Fruit fly (Drosophila melanogaster) ovary, adult (tissue): ENCODE data around the gene fusl.

Experiments used
- CG17801 ChIP-seq: fragments of 200-800 bp; optimal IDR thresholded peaks from 2 replicates; lab custom pipeline; 2019; ENCODE audit warnings: missing biosample characterization, mild to moderate bottlenecking, missing genetic modification characterization, moderate library complexity; ENCODE audit not compliant: partially characterized antibody

fusl gene

dm6 chr2L:5332574-5332973 lies 5.3 kb downstream of the fusl start:
- no peak for TF ChIP-seq CG17801 (GFP tag; lab: Kevin White, UChicago)

DNA sequence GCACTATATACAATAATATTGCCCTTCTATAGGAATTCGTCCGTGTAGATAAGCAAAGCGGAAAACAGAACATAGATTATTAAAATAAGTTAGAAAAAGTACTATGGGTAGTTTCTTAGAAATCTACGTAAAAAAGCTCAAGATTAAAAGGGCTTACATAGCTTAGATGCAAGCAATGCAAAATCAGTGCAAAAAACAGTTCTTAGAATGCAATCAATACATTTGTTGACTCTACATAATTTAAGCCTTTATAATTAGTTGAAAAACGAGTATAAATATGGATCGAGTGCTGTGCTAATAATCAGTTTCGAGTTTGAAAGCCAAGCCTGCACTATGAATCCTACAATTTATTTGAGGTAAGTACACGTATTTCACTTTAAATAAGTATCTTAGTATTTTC lies 8.3 kb downstream of the fusl start, which contains the start of gene TotM:
TotM (plus strand) TSS at position 301 of the 400 bp plus-strand sequence.
- no peak for TF ChIP-seq CG17801 (GFP tag; lab: Kevin White, UChicago)

DNA sequence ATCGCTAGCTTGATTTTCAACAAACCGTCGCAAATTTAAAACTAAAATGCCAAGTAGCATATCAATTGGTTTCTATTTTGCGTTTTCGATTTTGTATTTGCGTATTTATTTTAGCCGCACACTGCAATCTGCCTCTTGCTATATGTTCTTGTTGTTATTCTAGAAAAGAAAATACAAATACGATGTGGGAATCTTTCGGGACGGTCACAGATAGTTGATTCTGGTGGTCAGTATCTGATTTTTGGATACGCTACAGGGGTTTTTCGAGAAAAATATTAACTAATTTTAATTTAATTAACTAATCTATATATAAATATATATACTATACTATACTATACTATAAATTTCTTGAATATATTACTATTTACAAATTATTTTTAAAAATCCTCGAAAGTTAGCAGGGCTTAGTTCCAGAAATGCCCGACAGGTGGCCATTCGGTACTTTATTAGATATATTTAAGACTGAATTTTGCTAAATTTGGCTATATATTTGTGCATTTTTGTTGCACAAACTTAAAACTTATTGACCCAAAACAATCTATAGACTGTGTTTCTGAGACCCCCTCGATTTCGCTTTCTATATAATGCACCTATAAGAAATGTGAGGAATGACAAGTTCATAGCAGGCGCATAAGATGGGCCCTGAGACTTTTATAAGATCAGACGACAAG lies 8.9 kb downstream of the fusl start, which contains the start of gene CG14022:
CG14022 (minus strand) TSS at position 51 of the 671 bp plus-strand sequence.
- TF ChIP-seq CG17801 (GFP tag; lab: Kevin White, UChicago), result no peak

DNA sequence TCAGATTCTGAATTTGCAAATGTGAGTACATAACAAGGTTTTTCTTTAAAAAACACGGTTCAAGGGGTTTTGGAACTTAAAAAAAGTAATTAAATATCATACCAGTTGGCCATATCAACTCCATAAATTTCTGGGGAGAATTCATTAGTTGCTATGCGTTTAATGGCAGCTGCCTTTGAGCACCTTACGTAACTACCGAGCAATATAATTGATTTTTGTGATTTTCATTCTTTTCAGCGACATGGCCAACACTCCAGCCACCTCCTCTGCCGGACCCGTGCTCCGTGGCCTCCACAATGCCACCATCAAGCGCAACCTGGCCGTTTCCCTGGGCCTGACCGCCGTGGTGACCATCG lies 10.6 kb downstream of the fusl start:
- no peak for TF ChIP-seq CG17801 (GFP tag; lab: Kevin White, UChicago)

- TF ChIP-seq CG17801 (GFP tag; lab: Kevin White, UChicago), result peak; percentile 5
Measured at dm6 chr2L:5326414-5327265, 11.2 kb downstream of the fusl start, which contains the start of the genes Ncoa6 and cype. Gene Ncoa6, minus strand, starts transcription at chr2L:5326683. Gene cype, plus strand, starts transcription at chr2L:5327227.

- TF ChIP-seq CG17801 (GFP tag; lab: Kevin White, UChicago), result peak; percentile 88
Measured at dm6 chr2L:5324958-5325850, 12.7 kb downstream of the fusl start.

DNA sequence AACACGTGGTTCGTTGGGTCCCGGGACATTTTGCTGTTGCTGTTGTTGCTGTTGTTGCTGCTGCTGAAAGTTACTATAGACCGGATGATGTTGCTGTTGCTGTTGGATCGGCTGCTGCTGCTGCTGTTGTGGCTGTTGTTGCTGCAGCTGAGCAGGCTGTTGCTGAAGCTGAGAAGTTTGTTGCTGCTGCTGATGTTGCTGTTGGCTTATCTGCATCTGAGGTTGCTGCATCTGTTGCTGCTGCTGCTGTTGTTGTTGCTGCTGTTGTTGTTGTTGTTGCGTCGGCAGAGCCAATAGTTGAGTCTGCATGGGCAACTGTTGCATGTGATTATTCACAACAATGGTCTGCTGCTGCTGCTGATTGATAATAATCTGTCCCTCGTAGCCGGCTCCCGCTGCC lies 16.9 kb downstream of the fusl start:
- no peak for TF ChIP-seq CG17801 (GFP tag; lab: Kevin White, UChicago)

DNA sequence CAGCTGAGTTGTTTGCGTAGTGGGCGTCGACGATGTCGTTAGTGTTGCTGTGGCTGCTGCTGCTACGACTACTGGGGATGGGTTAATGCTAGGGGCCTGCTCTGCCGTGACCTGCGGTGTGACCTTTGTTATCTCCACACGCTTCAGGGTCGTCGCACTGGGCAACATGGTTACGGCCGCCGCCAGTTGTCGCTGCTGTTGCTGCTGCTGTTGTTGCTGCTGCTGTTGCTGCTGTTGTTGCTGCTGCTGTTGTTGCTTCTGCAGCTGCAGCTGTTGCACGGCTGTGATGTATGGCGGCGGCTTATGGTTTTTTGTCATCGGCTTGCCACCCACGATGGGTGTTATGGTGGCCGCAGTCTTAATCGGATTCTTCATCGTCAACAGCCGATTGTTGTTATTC lies 17.8 kb downstream of the fusl start:
- no peak for TF ChIP-seq CG17801 (GFP tag; lab: Kevin White, UChicago)

dm6 chr2L:5314630-5315159 lies 23.2 kb downstream of the fusl start, which contains the start of gene CG14024:
Gene CG14024, minus strand, starts transcription at chr2L:5314895.
- TF ChIP-seq CG17801 (GFP tag; lab: Kevin White, UChicago), result no peak

- no peak for TF ChIP-seq CG17801 (GFP tag; lab: Kevin White, UChicago)
Measured at dm6 chr2L:5309369-5309768, 28.5 kb downstream of the fusl start.

dm6 chr2L:5306373-5306997 lies 31.4 kb downstream of the fusl start:
- no peak for TF ChIP-seq CG17801 (GFP tag; lab: Kevin White, UChicago)

- peak; percentile 46 for TF ChIP-seq CG17801 (GFP tag; lab: Kevin White, UChicago)
Measured at dm6 chr2L:5305240-5305875, 32.5 kb downstream of the fusl start.

DNA sequence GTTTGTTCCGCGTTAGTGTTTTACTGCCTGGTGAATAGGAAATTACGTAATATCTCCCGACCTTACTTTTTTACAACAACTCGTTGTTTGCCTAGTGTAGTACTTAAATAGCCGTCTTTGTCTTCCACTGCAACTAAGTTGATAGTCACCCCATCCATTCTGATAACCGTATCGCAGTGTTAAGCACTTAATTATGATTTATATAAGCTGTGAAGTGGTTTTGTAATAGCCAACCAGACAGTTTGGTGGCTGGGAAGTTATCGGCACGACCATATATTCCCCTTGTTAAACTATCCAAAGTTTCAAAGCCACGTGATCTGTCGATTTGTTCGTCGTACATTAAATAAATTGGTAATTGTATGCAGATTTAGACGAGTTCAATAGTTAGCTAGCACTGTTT lies 33.5 kb downstream of the fusl start:
- TF ChIP-seq CG17801 (GFP tag; lab: Kevin White, UChicago), result no peak
